Fruit fly (Drosophila melanogaster) whole organism, prepupa: Measurements from ENCODE around the gene CG15522.

Source experiments
- Blimp-1 ChIP-seq: fragments of 200-800 bp; sonication (Bioruptor generic); optimal IDR thresholded peaks from 3 replicates; lab custom pipeline; 2017; ENCODE audit warnings: missing biosample characterization, missing genetic modification characterization, mild to moderate bottlenecking, moderate library complexity, missing genetic modification reagents
- CG10669 ChIP-seq: fragments of 200-800 bp; sonication (Bioruptor generic); optimal IDR thresholded peaks from 3 replicates; lab custom pipeline; 2018; ENCODE audit warnings: missing biosample characterization, mild to moderate bottlenecking, missing genetic modification characterization, moderate library complexity
- CG11294 ChIP-seq: fragments of 200-800 bp; sonication (Bioruptor generic); IDR thresholded peaks from 2 replicates; pipeline ENCODE4 v1.3.6; 2022; ENCODE audit warnings: missing biosample characterization, missing genetic modification characterization
- CG11762 ChIP-seq: fragments of 200-800 bp; sonication (Bioruptor generic); optimal IDR thresholded peaks from 3 replicates; lab custom pipeline; 2016; ENCODE audit warnings: missing biosample characterization, missing genetic modification characterization; ENCODE audit not compliant: insufficient read depth
- CG11902 ChIP-seq: fragments of 200-800 bp; sonication (Bioruptor generic); optimal IDR thresholded peaks from 3 replicates; lab custom pipeline; 2016; ENCODE audit warnings: missing biosample characterization, missing genetic modification characterization
- CG15336 ChIP-seq: fragments of 200-800 bp; sonication (Bioruptor generic); IDR thresholded peaks from 2 replicates; pipeline ENCODE4 v1.3.6; 2022; ENCODE audit warnings: missing biosample characterization, missing genetic modification characterization
- CG1621 ChIP-seq: fragments of 200-800 bp; sonication (Bioruptor generic); optimal IDR thresholded peaks from 3 replicates; lab custom pipeline; 2018; ENCODE audit warnings: missing biosample characterization, mild to moderate bottlenecking, missing genetic modification characterization
- CG3032 ChIP-seq: fragments of 200-800 bp; optimal IDR thresholded peaks from 2 replicates; lab custom pipeline; 2019; ENCODE audit warnings: missing biosample characterization, mild to moderate bottlenecking, missing genetic modification characterization, moderate library complexity
- CG31627 ChIP-seq: fragments of 200-800 bp; sonication (Bioruptor generic); optimal IDR thresholded peaks from 3 replicates; lab custom pipeline; 2016; ENCODE audit warnings: missing biosample characterization, missing genetic modification characterization
- CG32006 ChIP-seq: fragments of 200-800 bp; sonication (Bioruptor generic); optimal IDR thresholded peaks from 3 replicates; lab custom pipeline; 2017; ENCODE audit warnings: missing biosample characterization, mild to moderate bottlenecking, missing genetic modification characterization
- CG34406 ChIP-seq: fragments of 200-800 bp; sonication (Bioruptor generic); optimal IDR thresholded peaks from 3 replicates; lab custom pipeline; 2016; ENCODE audit warnings: missing biosample characterization, missing genetic modification characterization
- CG3919 ChIP-seq: fragments of 200-800 bp; sonication (Bioruptor generic); optimal IDR thresholded peaks from 3 replicates; lab custom pipeline; 2016; ENCODE audit warnings: missing biosample characterization, missing genetic modification characterization
- CG4318 ChIP-seq: fragments of 200-800 bp; sonication (Bioruptor generic); optimal IDR thresholded peaks from 3 replicates; lab custom pipeline; 2017; ENCODE audit warnings: missing biosample characterization, mild to moderate bottlenecking, missing genetic modification characterization
- CG6163 ChIP-seq: fragments of 200-800 bp; sonication (Bioruptor generic); IDR thresholded peaks from 3 replicates; pipeline ENCODE4 v1.3.6; 2022; ENCODE audit warnings: missing biosample characterization, missing genetic modification characterization
- CG6276 ChIP-seq: fragments of 200-800 bp; sonication (Bioruptor generic); optimal IDR thresholded peaks from 2 replicates; lab custom pipeline; 2017; ENCODE audit warnings: missing biosample characterization, mild to moderate bottlenecking, missing genetic modification characterization
- CG6792 ChIP-seq: fragments of 200-800 bp; sonication (Bioruptor generic); optimal IDR thresholded peaks from 3 replicates; lab custom pipeline; 2016; ENCODE audit warnings: missing biosample characterization, missing genetic modification characterization
- CG6808 ChIP-seq: fragments of 200-800 bp; sonication (Bioruptor generic); optimal IDR thresholded peaks from 3 replicates; lab custom pipeline; 2017; ENCODE audit warnings: missing biosample characterization, missing genetic modification characterization, mild to moderate bottlenecking, moderate library complexity, missing genetic modification reagents
- CG8119 ChIP-seq: fragments of 200-800 bp; sonication (Bioruptor generic); IDR thresholded peaks from 3 replicates; pipeline ENCODE4 v1.3.6; 2022; ENCODE audit warnings: missing biosample characterization, missing genetic modification characterization
- CG8319 ChIP-seq: fragments of 200-800 bp; sonication (Bioruptor generic); optimal IDR thresholded peaks from 3 replicates; lab custom pipeline; 2016; ENCODE audit warnings: missing biosample characterization, missing genetic modification characterization
- CG8632 ChIP-seq: fragments of 200-800 bp; sonication (Bioruptor generic); optimal IDR thresholded peaks from 3 replicates; lab custom pipeline; 2016; ENCODE audit warnings: missing biosample characterization, missing genetic modification characterization
- Eip75B ChIP-seq: fragments of 200-800 bp; sonication (Bioruptor generic); optimal IDR thresholded peaks from 3 replicates; lab custom pipeline; 2016; ENCODE audit warnings: missing biosample characterization, missing genetic modification characterization
- Eip78C ChIP-seq: fragments of 200-800 bp; sonication (Bioruptor generic); peaks from one replicate; lab custom pipeline; 2016; ENCODE audit warnings: missing biosample characterization, missing genetic modification characterization
- Ets21C ChIP-seq: fragments of 200-800 bp; sonication (Bioruptor generic); optimal IDR thresholded peaks from 3 replicates; lab custom pipeline; 2016; ENCODE audit warnings: missing biosample characterization, missing genetic modification characterization
- Ets96B ChIP-seq: fragments of 200-800 bp; optimal IDR thresholded peaks from 2 replicates; lab custom pipeline; 2019; ENCODE audit warnings: missing biosample characterization, mild to moderate bottlenecking, missing genetic modification characterization, moderate library complexity
- Gug ChIP-seq: fragments of 200-800 bp; sonication (Bioruptor generic); IDR thresholded peaks from 2 replicates; pipeline ENCODE4 v1.3.6; 2022; ENCODE audit warnings: missing biosample characterization, missing genetic modification characterization
- Hr39 ChIP-seq: fragments of 200-800 bp; sonication (Bioruptor generic); optimal IDR thresholded peaks from 2 replicates; lab custom pipeline; 2016; ENCODE audit warnings: missing biosample characterization, missing genetic modification characterization
- Hr4 ChIP-seq: fragments of 200-800 bp; sonication (Bioruptor generic); optimal IDR thresholded peaks from 3 replicates; lab custom pipeline; 2016; ENCODE audit warnings: missing biosample characterization, missing genetic modification characterization
- Lpt ChIP-seq: fragments of 200-800 bp; sonication (Bioruptor generic); optimal IDR thresholded peaks from 3 replicates; lab custom pipeline; 2016; ENCODE audit warnings: missing biosample characterization, missing genetic modification characterization
- Met ChIP-seq: fragments of 200-800 bp; sonication (Bioruptor generic); optimal IDR thresholded peaks from 3 replicates; lab custom pipeline; 2016; ENCODE audit warnings: missing biosample characterization, missing genetic modification characterization
- OdsH ChIP-seq: fragments of 200-800 bp; sonication (Bioruptor generic); optimal IDR thresholded peaks from 3 replicates; lab custom pipeline; 2016; ENCODE audit warnings: missing biosample characterization, missing genetic modification characterization
- Smox ChIP-seq: fragments of 200-800 bp; sonication (Bioruptor generic); optimal IDR thresholded peaks from 3 replicates; lab custom pipeline; 2016; ENCODE audit warnings: missing biosample characterization, missing genetic modification characterization
- Sox102F ChIP-seq: fragments of 200-800 bp; sonication (Bioruptor generic); optimal IDR thresholded peaks from 2 replicates; lab custom pipeline; 2016; ENCODE audit warnings: missing biosample characterization, mild to moderate bottlenecking, missing genetic modification characterization
- Sox14 ChIP-seq: fragments of 200-800 bp; sonication (Bioruptor generic); optimal IDR thresholded peaks from 3 replicates; lab custom pipeline; 2016; ENCODE audit warnings: missing biosample characterization, missing genetic modification characterization
- achi ChIP-seq: fragments of 200-800 bp; sonication (Bioruptor generic); optimal IDR thresholded peaks from 3 replicates; lab custom pipeline; 2016; ENCODE audit warnings: missing biosample characterization, missing genetic modification characterization
- acj6 ChIP-seq: fragments of 200-800 bp; sonication (Bioruptor generic); optimal IDR thresholded peaks from 3 replicates; lab custom pipeline; 2016; ENCODE audit warnings: missing biosample characterization, missing genetic modification characterization
- dac ChIP-seq: fragments of 200-800 bp; sonication (Bioruptor generic); optimal IDR thresholded peaks from 2 replicates; lab custom pipeline; 2017; ENCODE audit warnings: missing biosample characterization, mild to moderate bottlenecking, missing genetic modification characterization
- dsx ChIP-seq: fragments of 200-800 bp; optimal IDR thresholded peaks from 3 replicates; lab custom pipeline; 2019; ENCODE audit warnings: missing biosample characterization, mild to moderate bottlenecking, missing genetic modification characterization, moderate library complexity; ENCODE audit not compliant: poor library complexity, severe bottlenecking
- eg ChIP-seq: fragments of 200-800 bp; sonication (Bioruptor generic); IDR thresholded peaks from 3 replicates; pipeline ENCODE4 v1.3.6; 2022; ENCODE audit warnings: missing biosample characterization, missing genetic modification characterization
- esn ChIP-seq: fragments of 200-800 bp; sonication (Bioruptor generic); optimal IDR thresholded peaks from 2 replicates; lab custom pipeline; 2016; ENCODE audit warnings: missing biosample characterization, mild to moderate bottlenecking, missing genetic modification characterization, moderate library complexity
- fd59A ChIP-seq: fragments of 200-800 bp; sonication (Bioruptor generic); optimal IDR thresholded peaks from 2 replicates; lab custom pipeline; 2017; ENCODE audit warnings: missing biosample characterization, mild to moderate bottlenecking, missing genetic modification characterization, missing genetic modification reagents
- fd85E ChIP-seq: fragments of 200-800 bp; sonication (Bioruptor generic); optimal IDR thresholded peaks from 3 replicates; lab custom pipeline; 2016; ENCODE audit warnings: missing biosample characterization, missing genetic modification characterization
- fkh ChIP-seq: fragments of 200-800 bp; sonication (Bioruptor generic); optimal IDR thresholded peaks from 3 replicates; lab custom pipeline; 2017; ENCODE audit warnings: missing biosample characterization, mild to moderate bottlenecking, missing genetic modification characterization, moderate library complexity
- lz ChIP-seq: fragments of 200-800 bp; sonication (Bioruptor generic); optimal IDR thresholded peaks from 3 replicates; lab custom pipeline; 2016; ENCODE audit warnings: missing biosample characterization, missing genetic modification characterization
- net ChIP-seq: fragments of 200-800 bp; sonication (Bioruptor generic); optimal IDR thresholded peaks from 3 replicates; lab custom pipeline; 2016; ENCODE audit warnings: missing biosample characterization, missing genetic modification characterization
- pdm3 ChIP-seq: fragments of 200-800 bp; sonication (Bioruptor generic); optimal IDR thresholded peaks from 3 replicates; lab custom pipeline; 2016; ENCODE audit warnings: missing biosample characterization, missing genetic modification characterization
- salr ChIP-seq, 2 experiments: fragments of 200-800 bp; sonication (Bioruptor generic); optimal IDR thresholded peaks; 3 replicates each; lab custom pipeline; 2016 to 2018; ENCODE audit warnings: missing biosample characterization in 2 of 2, missing genetic modification characterization in 2 of 2, mild to moderate bottlenecking in 1 of 2
- spab ChIP-seq: fragments of 200-800 bp; sonication (Bioruptor generic); optimal IDR thresholded peaks from 2 replicates; lab custom pipeline; 2017; ENCODE audit warnings: missing biosample characterization, mild to moderate bottlenecking, missing genetic modification characterization, missing genetic modification reagents
- ss ChIP-seq, 2 experiments: fragments of 200-800 bp; sonication (Bioruptor generic); optimal IDR thresholded peaks; 2 replicates in 1 of 2; 3 replicates in 1 of 2; lab custom pipeline; 2017 to 2018; ENCODE audit warnings: mild to moderate bottlenecking in 2 of 2, missing biosample characterization in 2 of 2, missing genetic modification characterization in 2 of 2, moderate library complexity in 1 of 2
- topi ChIP-seq: fragments of 200-800 bp; sonication (Bioruptor generic); optimal IDR thresholded peaks from 3 replicates; lab custom pipeline; 2016; ENCODE audit warnings: missing biosample characterization, missing genetic modification characterization
- vri ChIP-seq: fragments of 200-800 bp; sonication (Bioruptor generic); optimal IDR thresholded peaks from 3 replicates; lab custom pipeline; 2016; ENCODE audit warnings: missing biosample characterization, mild to moderate bottlenecking, missing genetic modification characterization

The CG15522 gene

dm6 chr3R:29898588-29898987 is 28.5 kb upstream of the CG15522 start:
- TF ChIP-seq CG11762 (GFP tag; lab: Kevin White, UChicago) (no peak), fkh (no peak), spab (no peak), CG4318 (GFP tag; lab: Kevin White, UChicago) (no peak), Hr39 (GFP tag; lab: Kevin White, UChicago) (no peak), CG15336 (peak; percentile 59), CG6808 (GFP tag; lab: Kevin White, UChicago) (no peak), lz (GFP tag; lab: Kevin White, UChicago) (no peak), CG1621 (tag; lab: Kevin White, UChicago) (no peak), CG11902 (GFP tag; lab: Kevin White, UChicago) (no peak), achi (no peak), CG3919 (GFP tag; lab: Kevin White, UChicago) (no peak), eg (GFP tag; lab: Robert Waterston, UW) (peak; percentile 31; the same call in 1 of the 3 replicates), dsx (GFP tag; lab: Kevin White, UChicago) (no peak), Ets96B (tag; lab: Kevin White, UChicago) (no peak), fd59A (no peak), Ets21C (GFP tag; lab: Kevin White, UChicago) (no peak), ss (GFP tag; optimal IDR thresholded peaks at IDR 0.05; lab: Kevin White, UChicago) (no peak), topi (GFP tag; lab: Kevin White, UChicago) (no peak), Eip78C (GFP tag; lab: Kevin White, UChicago) (no peak), Hr4 (GFP tag; lab: Kevin White, UChicago) (peak; percentile 46), pdm3 (GFP tag; lab: Kevin White, UChicago) (no peak), CG8632 (no peak), OdsH (no peak), CG6276 (GFP tag; lab: Kevin White, UChicago) (peak; percentile 20), esn (no peak), CG11294 (GFP tag; lab: Robert Waterston, UW) (peak; percentile 45), Met (GFP tag; lab: Kevin White, UChicago) (no peak), CG32006 (GFP tag; lab: Kevin White, UChicago) (peak; percentile 46), Blimp-1 (GFP tag; lab: Kevin White, UChicago) (no peak), salr (GFP tag; optimal IDR thresholded peaks at IDR 0.05; lab: Kevin White, UChicago) (no peak), dac (GFP tag; lab: Kevin White, UChicago) (no peak), Lpt (no peak), CG6163 (no peak), vri (GFP tag; lab: Kevin White, UChicago) (no peak), Sox14 (GFP tag; lab: Kevin White, UChicago) (no peak), CG8319 (GFP tag; lab: Kevin White, UChicago) (no peak), fd85E (no peak), Eip75B (no peak), net (no peak), Sox102F (no peak), CG10669 (GFP tag; lab: Kevin White, UChicago) (no peak), CG34406 (GFP tag; lab: Kevin White, UChicago) (no peak), acj6 (GFP tag; lab: Kevin White, UChicago) (no peak), CG8119 (peak; percentile 54; the same call in 1 of the 3 replicates), Smox (GFP tag; lab: Kevin White, UChicago) (no peak), CG3032 (no peak), CG6792 (no peak), Gug (no peak), CG31627 (GFP tag; lab: Kevin White, UChicago) (no peak)
- TF ChIP-seq, all 60 proteins: peak for 7
